Fruit fly (Drosophila melanogaster) S2 (cell line): ENCODE measurements around the gene Sb.

ENCODE experiments used
- CG8478 ChIP-seq: fragments of >200 bp; optimal IDR thresholded peaks from 2 replicates; lab custom pipeline; 2018
- CTCF ChIP-seq, 2 experiments: fragments of >200 bp; optimal IDR thresholded peaks; 2 replicates each; lab custom pipeline; 2018

dm6 chr3R:16083578-16083977, 32.4 kb upstream of the Sb start, which contains the start of gene sxe2:
- TF ChIP-seq CG8478 (no peak), CTCF (optimal IDR thresholded peaks at IDR 0.05; lab: Kevin White, UChicago) (no peak)
